Fruit fly (Drosophila melanogaster) whole organism, embryonic: ENCODE data around the gene CG17154.

Experiments used
- CG10267 ChIP-seq: fragments of 200-800 bp; sonication (Bioruptor generic); optimal IDR thresholded peaks from 2 replicates; lab custom pipeline; 2018; ENCODE audit warnings: missing biosample characterization, mild to moderate bottlenecking, missing genetic modification characterization, moderate library complexity
- CG10274 ChIP-seq: fragments of 200-800 bp; sonication (Bioruptor generic); optimal IDR thresholded peaks from 3 replicates; lab custom pipeline; 2017; ENCODE audit warnings: missing biosample characterization, mild to moderate bottlenecking, missing genetic modification characterization
- CG10321 ChIP-seq: fragments of 200-800 bp; sonication (Bioruptor generic); IDR thresholded peaks from 2 replicates; pipeline ENCODE4 v1.3.6; 2022; ENCODE audit warnings: missing biosample characterization, missing genetic modification characterization
- CG11093 ChIP-seq: fragments of 200-800 bp; sonication (Bioruptor generic); IDR thresholded peaks from 3 replicates; pipeline ENCODE4 v1.3.6; 2022; ENCODE audit warnings: missing biosample characterization, missing genetic modification characterization
- CG11398 ChIP-seq: fragments of 200-800 bp; sonication (Bioruptor generic); optimal IDR thresholded peaks from 2 replicates; lab custom pipeline; 2016; ENCODE audit warnings: missing biosample characterization, missing genetic modification characterization
- CG12219 ChIP-seq: fragments of 200-800 bp; sonication (Bioruptor generic); optimal IDR thresholded peaks from 3 replicates; lab custom pipeline; 2018; ENCODE audit warnings: missing biosample characterization, mild to moderate bottlenecking, missing genetic modification characterization
- CG13296 ChIP-seq: fragments of 200-800 bp; sonication (Bioruptor generic); optimal IDR thresholded peaks from 3 replicates; lab custom pipeline; 2018; ENCODE audit warnings: missing biosample characterization, mild to moderate bottlenecking, missing genetic modification characterization
- CG14710 ChIP-seq: fragments of 200-800 bp; sonication (Bioruptor generic); optimal IDR thresholded peaks from 3 replicates; lab custom pipeline; 2019; ENCODE audit warnings: missing biosample characterization, mild to moderate bottlenecking, missing genetic modification characterization, moderate library complexity
- CG17328 ChIP-seq: fragments of 200-800 bp; sonication (Bioruptor generic); IDR thresholded peaks from 2 replicates; pipeline ENCODE4 v1.3.6; 2022; ENCODE audit warnings: missing biosample characterization, missing genetic modification characterization
- CG18262 ChIP-seq: fragments of 200-800 bp; optimal IDR thresholded peaks from 3 replicates; lab custom pipeline; 2019; ENCODE audit warnings: missing biosample characterization, mild to moderate bottlenecking, missing genetic modification characterization, moderate library complexity
- CG31224 ChIP-seq: fragments of 200-800 bp; sonication (Bioruptor generic); IDR thresholded peaks from 2 replicates; pipeline ENCODE4 v1.3.6; 2022; ENCODE audit warnings: missing biosample characterization, missing genetic modification characterization
- CG34376 ChIP-seq: fragments of 200-800 bp; sonication (Bioruptor generic); optimal IDR thresholded peaks from 2 replicates; lab custom pipeline; 2018; ENCODE audit warnings: missing biosample characterization, mild to moderate bottlenecking, missing genetic modification characterization
- CG42726 ChIP-seq: fragments of 200-800 bp; sonication (Bioruptor generic); IDR thresholded peaks from 2 replicates; pipeline ENCODE4 v1.3.6; 2022; ENCODE audit warnings: missing biosample characterization, missing genetic modification characterization; ENCODE audit not compliant: partially characterized antibody
- CG4404 ChIP-seq: fragments of 200-800 bp; sonication (Bioruptor generic); IDR thresholded peaks from 2 replicates; pipeline ENCODE4 v1.3.6; 2022; ENCODE audit warnings: missing biosample characterization, missing genetic modification characterization
- CG4854 ChIP-seq: fragments of 200-800 bp; sonication (Bioruptor generic); optimal IDR thresholded peaks from 2 replicates; lab custom pipeline; 2016; ENCODE audit warnings: missing biosample characterization, missing genetic modification characterization, inconsistent platforms
- CG7928 ChIP-seq: fragments of 200-800 bp; sonication (Bioruptor generic); optimal IDR thresholded peaks from 2 replicates; lab custom pipeline; 2017; ENCODE audit warnings: missing biosample characterization, mild to moderate bottlenecking, missing genetic modification characterization
- CG8089 ChIP-seq: fragments of 200-800 bp; sonication (Bioruptor generic); optimal IDR thresholded peaks from 3 replicates; lab custom pipeline; 2016; ENCODE audit warnings: missing biosample characterization, missing genetic modification characterization
- CG8281 ChIP-seq: fragments of 200-800 bp; sonication (Bioruptor generic); optimal IDR thresholded peaks from 2 replicates; lab custom pipeline; 2018; ENCODE audit warnings: missing biosample characterization, mild to moderate bottlenecking, missing genetic modification characterization, moderate library complexity
- CG8478 ChIP-seq: fragments of >200 bp; optimal IDR thresholded peaks from 2 replicates; lab custom pipeline; 2018
- CG9727 ChIP-seq: fragments of 200-800 bp; sonication (Bioruptor generic); optimal IDR thresholded peaks from 3 replicates; lab custom pipeline; 2017; ENCODE audit warnings: missing biosample characterization, mild to moderate bottlenecking, missing genetic modification characterization
- D ChIP-seq, 2 experiments: fragments of 200-800 bp in 1 of 2; fragments of >200 bp in 1 of 2; sonication (Bioruptor generic) in 1 of 2; optimal IDR thresholded peaks; 2 replicates in 1 of 2; 3 replicates in 1 of 2; lab custom pipeline; 2017; ENCODE audit warnings: mild to moderate bottlenecking in 1 of 2, missing biosample characterization in 1 of 2, missing genetic modification characterization in 1 of 2, missing genetic modification reagents in 1 of 2
- E2f1 ChIP-seq: fragments of 200-800 bp; sonication (Bioruptor generic); IDR thresholded peaks from 2 replicates; pipeline ENCODE4 v1.3.6; 2022; ENCODE audit warnings: missing biosample characterization, missing genetic modification characterization
- E2f2 ChIP-seq: fragments of 200-800 bp; sonication (Bioruptor generic); IDR thresholded peaks from 2 replicates; pipeline ENCODE4 v1.3.6; 2022; ENCODE audit warnings: missing biosample characterization, missing genetic modification characterization
- Gug ChIP-seq: fragments of 200-800 bp; sonication (Bioruptor generic); IDR thresholded peaks from 4 replicates; pipeline ENCODE4 v1.3.6; 2022; ENCODE audit warnings: missing biosample characterization, missing genetic modification characterization
- HmgZ ChIP-seq: fragments of 200-800 bp; sonication (Bioruptor generic); optimal IDR thresholded peaks from 2 replicates; lab custom pipeline; 2018; ENCODE audit warnings: missing biosample characterization, mild to moderate bottlenecking, missing genetic modification characterization
- Hr78 ChIP-seq, 2 experiments: fragments of 200-800 bp in 1 of 2; fragments of >200 bp in 1 of 2; sonication (Bioruptor generic) in 1 of 2; optimal IDR thresholded peaks; 2 replicates each; lab custom pipeline; 2017 to 2019; ENCODE audit warnings: missing biosample characterization in 2 of 2, missing genetic modification characterization in 2 of 2, mild to moderate bottlenecking in 1 of 2, moderate library complexity in 1 of 2
- Mad ChIP-seq: fragments of 200-800 bp; sonication (Bioruptor generic); optimal IDR thresholded peaks from 2 replicates; lab custom pipeline; 2016; ENCODE audit warnings: missing biosample characterization, missing genetic modification characterization
- Mes4 ChIP-seq: fragments of 200-800 bp; sonication (Bioruptor generic); optimal IDR thresholded peaks from 2 replicates; lab custom pipeline; 2016; ENCODE audit warnings: missing biosample characterization, missing genetic modification characterization
- NC2β ChIP-seq: fragments of 200-800 bp; sonication (Bioruptor generic); optimal IDR thresholded peaks from 2 replicates; lab custom pipeline; 2016; ENCODE audit warnings: missing biosample characterization, missing genetic modification characterization
- Neu2 ChIP-seq: fragments of 200-800 bp; sonication (Bioruptor generic); optimal IDR thresholded peaks from 3 replicates; lab custom pipeline; 2016; ENCODE audit warnings: missing biosample characterization, missing genetic modification characterization, borderline replicate concordance
- Nf-YC ChIP-seq: fragments of 200-800 bp; optimal IDR thresholded peaks from 3 replicates; lab custom pipeline; 2019; ENCODE audit warnings: missing biosample characterization, mild to moderate bottlenecking, missing genetic modification characterization, moderate library complexity
- PHDP ChIP-seq: fragments of 200-800 bp; sonication (Bioruptor generic); optimal IDR thresholded peaks from 3 replicates; lab custom pipeline; 2018; ENCODE audit warnings: missing biosample characterization, mild to moderate bottlenecking, missing genetic modification characterization, moderate library complexity
- Pdp1 ChIP-seq, 2 experiments: fragments of 200-800 bp; sonication (Bioruptor generic); optimal IDR thresholded peaks; 3 replicates each; lab custom pipeline; 2016; ENCODE audit warnings: missing biosample characterization in 2 of 2, missing genetic modification characterization in 2 of 2, mild to moderate bottlenecking in 1 of 2, moderate library complexity in 1 of 2
- Ssrp ChIP-seq: fragments of 200-800 bp; sonication (Bioruptor generic); optimal IDR thresholded peaks from 2 replicates; lab custom pipeline; 2018; ENCODE audit warnings: missing biosample characterization, mild to moderate bottlenecking, missing genetic modification characterization, moderate library complexity
- ara ChIP-seq: fragments of 200-800 bp; sonication (Bioruptor generic); IDR thresholded peaks from 2 replicates; pipeline ENCODE4 v1.3.6; 2022; ENCODE audit warnings: missing biosample characterization, missing genetic modification characterization
- ase ChIP-seq: fragments of 200-800 bp; sonication (Bioruptor generic); IDR thresholded peaks from 3 replicates; pipeline ENCODE4 v1.3.6; 2022; ENCODE audit warnings: missing biosample characterization, missing genetic modification characterization
- az2 ChIP-seq: fragments of 200-800 bp; sonication (Bioruptor generic); optimal IDR thresholded peaks from 3 replicates; lab custom pipeline; 2016; ENCODE audit warnings: missing biosample characterization, missing genetic modification characterization
- chif ChIP-seq, 2 experiments: fragments of 200-800 bp; sonication (Bioruptor generic); optimal IDR thresholded peaks; 3 replicates each; lab custom pipeline; 2016; ENCODE audit warnings: missing biosample characterization in 2 of 2, missing genetic modification characterization in 2 of 2
- dimm ChIP-seq: fragments of 200-800 bp; sonication (Bioruptor generic); IDR thresholded peaks from 2 replicates; pipeline ENCODE4 v1.3.6; 2022; ENCODE audit warnings: missing biosample characterization, missing genetic modification characterization
- fru ChIP-seq: fragments of >200 bp; optimal IDR thresholded peaks from 2 replicates; lab custom pipeline; 2017
- gsb ChIP-seq: fragments of 200-800 bp; sonication (Bioruptor generic); IDR thresholded peaks from 2 replicates; pipeline ENCODE4 v1.3.6; 2022; ENCODE audit warnings: missing biosample characterization, missing genetic modification characterization
- ham ChIP-seq: fragments of 200-800 bp; sonication (Bioruptor generic); IDR thresholded peaks from 2 replicates; pipeline ENCODE4 v1.3.6; 2022; ENCODE audit warnings: missing biosample characterization, missing genetic modification characterization
- mirr ChIP-seq: fragments of 200-800 bp; sonication (Bioruptor generic); optimal IDR thresholded peaks from 3 replicates; lab custom pipeline; 2018; ENCODE audit warnings: missing biosample characterization, mild to moderate bottlenecking, missing genetic modification characterization
- otp ChIP-seq: fragments of 200-800 bp; sonication (Bioruptor generic); IDR thresholded peaks from 3 replicates; pipeline ENCODE4, ENCODE4 v1.3.6; 2022; ENCODE audit warnings: missing biosample characterization, missing genetic modification characterization
- prd ChIP-seq, 3 experiments: fragments of >200 bp in 2 of 3; fragments of 200-800 bp in 1 of 3; sonication (Bioruptor generic) in 1 of 3; optimal IDR thresholded peaks in 2 of 3; IDR thresholded peaks in 1 of 3; 2 replicates in 2 of 3; 3 replicates in 1 of 3; pipeline versions ENCODE4 v1.3.6 to Lab custom; 2017 to 2022; ENCODE audit warnings: missing biosample characterization in 1 of 3, missing genetic modification characterization in 1 of 3
- sqz ChIP-seq: fragments of 200-800 bp; sonication (Bioruptor generic); optimal IDR thresholded peaks from 3 replicates; lab custom pipeline; 2018; ENCODE audit warnings: missing biosample characterization, mild to moderate bottlenecking, missing genetic modification characterization
- tup ChIP-seq: fragments of 200-800 bp; sonication (Bioruptor generic); optimal IDR thresholded peaks from 2 replicates; lab custom pipeline; 2016; ENCODE audit warnings: missing biosample characterization, mild to moderate bottlenecking, missing genetic modification characterization, moderate library complexity
- vnd ChIP-seq: fragments of 200-800 bp; sonication (Bioruptor generic); IDR thresholded peaks from 3 replicates; pipeline ENCODE4 v1.3.6; 2022; ENCODE audit warnings: missing biosample characterization, missing genetic modification characterization; ENCODE audit not compliant: partially characterized antibody

CG17154 gene

dm6 chr3L:12090898-12091685 is 2.7 kb downstream of the CG17154 start (continued):
- no peak; the same call in 1 of the 2 replicates for TF ChIP-seq dimm
- peak; percentile 63 for TF ChIP-seq E2f1 (GFP tag; lab: Robert Waterston, UW)
- no peak for TF ChIP-seq CG8089 (GFP tag; lab: Kevin White, UChicago)
- peak; percentile 15; the same call in 1 of the 2 replicates for TF ChIP-seq gsb (GFP tag; lab: Robert Waterston, UW)
- TF ChIP-seq mirr (GFP tag; lab: Kevin White, UChicago) = peak; percentile 74
- peak; percentile 14 for TF ChIP-seq CG7928
- no peak for TF ChIP-seq vnd (GFP tag; lab: Robert Waterston, UW)
- TF ChIP-seq CG34376 (GFP tag; lab: Kevin White, UChicago) = peak; percentile 79
- TF ChIP-seq CG10274 (GFP tag; lab: Kevin White, UChicago) = peak; percentile 25
- TF ChIP-seq CG11398 = peak; percentile 15
- TF ChIP-seq tup (GFP tag; lab: Kevin White, UChicago) = peak; percentile 28
- TF ChIP-seq chif (GFP tag; optimal IDR thresholded peaks at IDR 0.05; lab: Kevin White, UChicago) = peak in 1 of 2 experiments; percentile 24
- peak; percentile 68 for TF ChIP-seq CG13296 (GFP tag; lab: Kevin White, UChicago)
- peak; percentile 43 for TF ChIP-seq Mad
- TF ChIP-seq Mes4 (GFP tag; lab: Kevin White, UChicago) = no peak
- TF ChIP-seq CG8478 = no peak
- TF ChIP-seq az2 = peak; percentile 54
- TF ChIP-seq fru (lab: Kevin White, UChicago) = no peak
- no peak for TF ChIP-seq ase (GFP tag; lab: Robert Waterston, UW)
- TF ChIP-seq Gug (GFP tag; lab: Robert Waterston, UW) = peak; percentile 30; the same call in 1 of the 4 replicates
- TF ChIP-seq CG42726 (GFP tag; lab: Robert Waterston, UW) = no peak
- peak; percentile 24 for TF ChIP-seq CG10267 (tag; lab: Kevin White, UChicago)
- TF ChIP-seq ara (GFP tag; lab: Robert Waterston, UW) = 0 out of 2 replicates have a peak, but pooled peaks have one; percentile 8
- TF ChIP-seq otp = peak; percentile 4; the same call in 1 of the 3 replicates
- TF ChIP-seq Hr78 (GFP tag; optimal IDR thresholded peaks at IDR 0.05; lab: Kevin White, UChicago) = no peak
- TF ChIP-seq CG8281 (tag; lab: Kevin White, UChicago) = peak; percentile 24
- TF ChIP-seq D (optimal IDR thresholded peaks at IDR 0.05; lab: Kevin White, UChicago) = no peak
- no peak for TF ChIP-seq D (GFP tag; optimal IDR thresholded peaks at IDR 0.05; lab: Kevin White, UChicago)
- peak; percentile 52 for TF ChIP-seq CG31224
- no peak for TF ChIP-seq CG17328
- peak; percentile 60 for TF ChIP-seq Nf-YC (tag; lab: Kevin White, UChicago)
- peak; percentile 23 for TF ChIP-seq CG18262 (tag; lab: Kevin White, UChicago)
- peak; percentile 62 for TF ChIP-seq CG11093 (GFP tag; lab: Robert Waterston, UW)
- TF ChIP-seq ham (GFP tag; lab: Robert Waterston, UW) = no peak
- TF ChIP-seq CG10321 = no peak
- TF ChIP-seq Ssrp (tag; lab: Kevin White, UChicago) = peak; percentile 10
- peak; percentile 50 for TF ChIP-seq CG12219 (GFP tag; lab: Kevin White, UChicago)
- TF ChIP-seq CG4404 (GFP tag; lab: Robert Waterston, UW) = 0 out of 2 replicates have a peak, but pooled peaks have one; percentile 55
- no peak for TF ChIP-seq CG4854
- TF ChIP-seq HmgZ (tag; lab: Kevin White, UChicago) = peak; percentile 56
- TF ChIP-seq E2f2 = 0 out of 2 replicates have a peak, but pooled peaks have one; percentile 6
- peak; percentile 73 for TF ChIP-seq sqz (GFP tag; lab: Kevin White, UChicago)
- peak; percentile 6 for TF ChIP-seq NC2β
- peak; percentile 69 for TF ChIP-seq PHDP (tag; lab: Kevin White, UChicago)
- no peak for TF ChIP-seq CG14710 (tag; lab: Kevin White, UChicago)
- peak; percentile 33 to 45 for TF ChIP-seq Pdp1 (GFP tag; optimal IDR thresholded peaks at IDR 0.05; lab: Kevin White, UChicago)
- TF ChIP-seq CG9727 (GFP tag; lab: Kevin White, UChicago) = peak; percentile 57
- TF ChIP-seq Neu2 (GFP tag; lab: Kevin White, UChicago) = no peak
- TF ChIP-seq prd (optimal IDR thresholded peaks at IDR 0.05; lab: Kevin White, UChicago) = no peak
- peak; percentile 76 for TF ChIP-seq prd (GFP tag; IDR thresholded peaks at IDR 0.05; lab: Robert Waterston, UW)
